Worm (Caenorhabditis elegans) whole organism, L2 larva: ENCODE data around the gene zip-8.

Experiments
- F13H6.1 ChIP-seq: sonication (generic microtip); optimal IDR thresholded peaks from 2 replicates; lab custom pipeline; 2016; ENCODE audit warnings: missing genetic modification characterization, missing compliant biosample characterization
- R02D3.7 ChIP-seq: fragments of 150-350 bp; optimal IDR thresholded peaks from 2 replicates; lab custom pipeline; 2014; ENCODE audit warnings: missing biosample characterization, missing genetic modification characterization
- Y55F3AM.14 ChIP-seq: fragments of 200-800 bp; sonication (Bioruptor generic); optimal IDR thresholded peaks from 2 replicates; lab custom pipeline; 2018; ENCODE audit warnings: mild to moderate bottlenecking, missing genetic modification characterization, missing compliant biosample characterization
- ZK546.5 ChIP-seq: sonication (generic microtip); optimal IDR thresholded peaks from 2 replicates; lab custom pipeline; 2017; ENCODE audit warnings: missing biosample characterization, missing genetic modification characterization
- alr-1 ChIP-seq: fragments of 150-350 bp; optimal IDR thresholded peaks from 2 replicates; lab custom pipeline; 2014; ENCODE audit warnings: missing biosample characterization, missing genetic modification characterization
- aly-2 ChIP-seq: fragments of 150-350 bp; optimal IDR thresholded peaks from 2 replicates; lab custom pipeline; 2014; ENCODE audit warnings: missing biosample characterization, missing genetic modification characterization
- ama-1 ChIP-seq: fragments of 150-350 bp; optimal IDR thresholded peaks from 2 replicates; lab custom pipeline; 2018; ENCODE audit warnings: inconsistent platforms
- blmp-1 ChIP-seq: sonication (generic microtip); optimal IDR thresholded peaks from 2 replicates; lab custom pipeline; 2017; ENCODE audit warnings: missing genetic modification characterization, mild to moderate bottlenecking, missing compliant biosample characterization, antibody characterized with exemption, moderate library complexity; ENCODE audit not compliant: insufficient read depth
- ceh-16 ChIP-seq: fragments of 150-350 bp; optimal IDR thresholded peaks from 2 replicates; lab custom pipeline; 2014; ENCODE audit warnings: missing biosample characterization, missing genetic modification characterization
- ceh-82 ChIP-seq: fragments of 150-350 bp; optimal IDR thresholded peaks from 2 replicates; lab custom pipeline; 2014; ENCODE audit warnings: missing biosample characterization, missing genetic modification characterization
- crh-2 ChIP-seq: sonication (generic microtip); optimal IDR thresholded peaks from 2 replicates; lab custom pipeline; 2017; ENCODE audit warnings: missing biosample characterization, missing genetic modification characterization
- dmd-4 ChIP-seq: sonication (generic microtip); optimal IDR thresholded peaks from 2 replicates; lab custom pipeline; 2017; ENCODE audit warnings: missing biosample characterization, missing genetic modification characterization
- egl-27 ChIP-seq: sonication (generic microtip); optimal IDR thresholded peaks from 3 replicates; lab custom pipeline; 2017; ENCODE audit warnings: missing biosample characterization, missing genetic modification reagents, missing genetic modification characterization
- elt-1 ChIP-seq: fragments of 150-350 bp; optimal IDR thresholded peaks from 2 replicates; lab custom pipeline; 2014; ENCODE audit warnings: missing biosample characterization, missing genetic modification characterization
- elt-3 ChIP-seq: sonication (generic microtip); optimal IDR thresholded peaks from 2 replicates; lab custom pipeline; 2017; ENCODE audit warnings: missing biosample characterization, missing genetic modification characterization
- fos-1 ChIP-seq: fragments of 150-350 bp; optimal IDR thresholded peaks from 2 replicates; lab custom pipeline; 2014; ENCODE audit warnings: missing biosample characterization, missing genetic modification characterization
- gmeb-1 ChIP-seq: fragments of 150-350 bp; optimal IDR thresholded peaks from 2 replicates; lab custom pipeline; 2014; ENCODE audit warnings: missing biosample characterization, missing genetic modification characterization
- lin-11 ChIP-seq: fragments of 150-350 bp; sonication (generic microtip); optimal IDR thresholded peaks from 2 replicates; lab custom pipeline; 2014; ENCODE audit warnings: missing biosample characterization, missing genetic modification characterization, inconsistent platforms, mixed read lengths
- lin-13 ChIP-seq: fragments of 150-350 bp; optimal IDR thresholded peaks from 2 replicates; lab custom pipeline; 2014; ENCODE audit warnings: missing biosample characterization, missing genetic modification reagents, missing genetic modification characterization
- lin-39 ChIP-seq: fragments of 150-350 bp; optimal IDR thresholded peaks from 2 replicates; lab custom pipeline; 2014; ENCODE audit warnings: missing biosample characterization, missing genetic modification reagents, missing genetic modification characterization
- lsy-2 ChIP-seq, 2 experiments: fragments of 150-350 bp in 1 of 2; sonication (generic microtip) in 1 of 2; optimal IDR thresholded peaks; 2 replicates each; lab custom pipeline; 2014 to 2017; ENCODE audit warnings: missing biosample characterization in 2 of 2, missing genetic modification characterization in 2 of 2
- mab-5 ChIP-seq: fragments of 150-350 bp; optimal IDR thresholded peaks from 2 replicates; lab custom pipeline; 2014; ENCODE audit warnings: missing biosample characterization, missing genetic modification characterization
- mbf-1 ChIP-seq: sonication (generic microtip); optimal IDR thresholded peaks from 2 replicates; lab custom pipeline; 2017; ENCODE audit warnings: missing biosample characterization, missing genetic modification characterization
- mdl-1 ChIP-seq, 2 experiments: fragments of 150-350 bp in 1 of 2; sonication (generic microtip) in 1 of 2; optimal IDR thresholded peaks; 2 replicates each; lab custom pipeline; 2017; ENCODE audit warnings: missing biosample characterization in 2 of 2, missing genetic modification characterization in 2 of 2
- nhr-11 ChIP-seq: fragments of 150-350 bp; optimal IDR thresholded peaks from 2 replicates; lab custom pipeline; 2014; ENCODE audit warnings: missing biosample characterization, missing genetic modification characterization
- nhr-129 ChIP-seq: fragments of 150-350 bp; optimal IDR thresholded peaks from 2 replicates; lab custom pipeline; 2014; ENCODE audit warnings: missing biosample characterization, missing genetic modification characterization
- nhr-21 ChIP-seq: fragments of 150-350 bp; optimal IDR thresholded peaks from 2 replicates; lab custom pipeline; 2014; ENCODE audit warnings: missing biosample characterization, missing genetic modification characterization
- nhr-23 ChIP-seq: fragments of 150-350 bp; optimal IDR thresholded peaks from 2 replicates; lab custom pipeline; 2014; ENCODE audit warnings: missing biosample characterization, missing genetic modification reagents, missing genetic modification characterization
- nhr-237 ChIP-seq: fragments of 150-350 bp; optimal IDR thresholded peaks from 2 replicates; lab custom pipeline; 2014; ENCODE audit warnings: missing biosample characterization, missing genetic modification characterization
- nhr-6 ChIP-seq: fragments of 150-350 bp; optimal IDR thresholded peaks from 2 replicates; lab custom pipeline; 2014; ENCODE audit warnings: missing biosample characterization, missing genetic modification characterization
- nhr-77 ChIP-seq: fragments of 150-350 bp; optimal IDR thresholded peaks from 2 replicates; lab custom pipeline; 2014; ENCODE audit warnings: missing biosample characterization, missing genetic modification characterization
- peb-1 ChIP-seq: fragments of 150-350 bp; optimal IDR thresholded peaks from 2 replicates; lab custom pipeline; 2014; ENCODE audit warnings: missing biosample characterization, missing genetic modification characterization
- sem-4 ChIP-seq: fragments of 150-350 bp; optimal IDR thresholded peaks from 2 replicates; lab custom pipeline; 2014; ENCODE audit warnings: missing biosample characterization, missing genetic modification reagents, missing genetic modification characterization
- skn-1 ChIP-seq: sonication (generic microtip); optimal IDR thresholded peaks from 2 replicates; lab custom pipeline; 2017; ENCODE audit warnings: missing biosample characterization, missing genetic modification characterization
- sma-3 ChIP-seq: sonication (generic microtip); optimal IDR thresholded peaks from 2 replicates; lab custom pipeline; 2016; ENCODE audit warnings: missing genetic modification reagents, missing genetic modification characterization, missing compliant biosample characterization
- unc-39 ChIP-seq: fragments of 150-350 bp; optimal IDR thresholded peaks from 2 replicates; lab custom pipeline; 2014; ENCODE audit warnings: missing biosample characterization, missing genetic modification characterization
- unc-55 ChIP-seq: fragments of 150-350 bp; sonication (generic microtip); optimal IDR thresholded peaks from 3 replicates; lab custom pipeline; 2014; ENCODE audit warnings: missing biosample characterization, missing genetic modification reagents, missing genetic modification characterization
- unc-62 ChIP-seq: fragments of 150-350 bp; optimal IDR thresholded peaks from 2 replicates; lab custom pipeline; 2014; ENCODE audit warnings: missing biosample characterization, missing genetic modification reagents, missing genetic modification characterization
- ztf-1 ChIP-seq: fragments of 200-800 bp; sonication (Bioruptor generic); conservative IDR thresholded peaks from 2 replicates; pipeline ENCODE4 v1.3.6; 2022; ENCODE audit warnings: missing genetic modification characterization, missing compliant biosample characterization
- ztf-11 ChIP-seq: sonication (generic microtip); optimal IDR thresholded peaks from 2 replicates; lab custom pipeline; 2017; ENCODE audit warnings: missing biosample characterization, missing genetic modification characterization
- ztf-4 ChIP-seq: fragments of 150-350 bp; optimal IDR thresholded peaks from 2 replicates; lab custom pipeline; 2014; ENCODE audit warnings: missing biosample characterization, missing genetic modification characterization

The zip-8 gene

ce11 chrIII:6453665-6454064 lies 25.1 kb upstream of the zip-8 start (continued):
- TF ChIP-seq elt-1 (tag; lab: Kevin White, UChicago) (no peak), Y55F3AM.14 (GFP tag; lab: Kevin White, UChicago) (peak; percentile 37), fos-1 (peak; percentile 86)

- TF ChIP-seq elt-3 (tag; lab: Kevin White, UChicago), result no peak
Observed at ce11 chrIII:6454183-6454582, 24.6 kb upstream of the zip-8 start, which contains the start of gene jhdm-1. Gene jhdm-1, plus strand, starts transcription at chrIII:6454483.

DNA sequence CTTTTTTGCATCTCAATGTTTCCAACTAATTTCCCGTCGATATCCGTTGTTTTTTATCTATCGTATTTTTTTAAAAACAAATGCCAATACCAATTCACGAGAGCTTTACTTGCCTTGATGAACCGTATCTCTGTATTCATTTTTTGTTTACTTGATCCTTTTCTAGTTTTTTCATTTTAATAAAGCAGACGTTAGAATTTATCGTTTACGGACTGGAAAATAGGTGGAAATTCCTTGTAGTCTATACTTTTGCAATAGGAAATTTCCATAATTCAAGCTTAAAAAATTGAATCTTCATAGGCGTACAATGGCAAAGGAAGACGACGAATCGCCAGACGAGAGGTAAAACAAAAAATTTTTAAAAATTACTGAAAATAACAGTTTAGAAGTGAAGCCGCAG lies 18.9 kb upstream of the zip-8 start, which contains the start of gene algn-1:
Gene algn-1, plus strand, starts transcription at position 301 of the 400 bp plus-strand sequence.
- no peak for TF ChIP-seq gmeb-1 (tag; lab: Kevin White, UChicago)
- TF ChIP-seq R02D3.7 (tag; lab: Kevin White, UChicago), result no peak
- no peak for TF ChIP-seq ZK546.5
- TF ChIP-seq skn-1, result no peak

ce11 chrIII:6462610-6463009 lies 16.1 kb upstream of the zip-8 start, which contains the start of gene T26A5.8:
Gene T26A5.8, minus strand, starts transcription at chrIII:6462856.
- TF ChIP-seq lin-13 (peak; percentile 15), nhr-6 (peak; percentile 19), ceh-16 (tag; lab: Kevin White, UChicago) (no peak), alr-1 (tag; lab: Kevin White, UChicago) (no peak), unc-55 (GFP tag; lab: Kevin White, UChicago) (no peak), ztf-11 (tag; lab: Kevin White, UChicago) (no peak), nhr-129 (tag; lab: Kevin White, UChicago) (peak; percentile 25), sma-3 (GFP tag; lab: Kevin White, UChicago) (peak; percentile 45), F13H6.1 (tag; lab: Kevin White, UChicago) (no peak), blmp-1 (tag; lab: Kevin White, UChicago) (no peak), ztf-4 (tag; lab: Kevin White, UChicago) (peak; percentile 29), crh-2 (tag; lab: Kevin White, UChicago) (peak; percentile 10), ama-1 (peak; percentile 56), mbf-1 (tag; lab: Kevin White, UChicago) (no peak), lsy-2 (tag; optimal IDR thresholded peaks at IDR 0.05; lab: Kevin White, UChicago) (peak in 1 of 2 experiments; percentile 58)

- TF ChIP-seq sma-3 (GFP tag; lab: Kevin White, UChicago), result no peak
Observed at ce11 chrIII:6463679-6464078, 15.1 kb upstream of the zip-8 start, which contains the start of gene dlc-1. Gene dlc-1, minus strand, starts transcription at chrIII:6463779.

ce11 chrIII:6464113-6464571 lies 14.6 kb upstream of the zip-8 start:
- peak; percentile 67 for TF ChIP-seq lin-11 (tag; lab: Kevin White, UChicago)
- no peak for TF ChIP-seq nhr-11
- TF ChIP-seq alr-1 (tag; lab: Kevin White, UChicago), result no peak
- peak; percentile 85 for TF ChIP-seq unc-55 (GFP tag; lab: Kevin White, UChicago)
- TF ChIP-seq ceh-16 (tag; lab: Kevin White, UChicago), result peak; percentile 62
- peak; percentile 68 for TF ChIP-seq sem-4 (tag; lab: Kevin White, UChicago)
- TF ChIP-seq lsy-2 (tag; optimal IDR thresholded peaks at IDR 0.05; lab: Kevin White, UChicago), result peak; percentile 75 to 83
- peak; percentile 85 for TF ChIP-seq ama-1
- no peak for TF ChIP-seq R02D3.7 (tag; lab: Kevin White, UChicago)
- peak; percentile 91 for TF ChIP-seq sma-3 (GFP tag; lab: Kevin White, UChicago)
- TF ChIP-seq lin-39 (tag; lab: Kevin White, UChicago), result no peak
- TF ChIP-seq peb-1 (tag; lab: Kevin White, UChicago), result peak; percentile 1
- no peak for TF ChIP-seq unc-39 (tag; lab: Kevin White, UChicago)
- peak; percentile 65 for TF ChIP-seq blmp-1 (tag; lab: Kevin White, UChicago)
- TF ChIP-seq skn-1, result no peak
- peak; percentile 66 for TF ChIP-seq lin-13
- TF ChIP-seq nhr-21 (tag; lab: Kevin White, UChicago), result peak; percentile 86
- TF ChIP-seq mbf-1 (tag; lab: Kevin White, UChicago), result no peak
- no peak for TF ChIP-seq unc-62 (GFP tag; lab: Kevin White, UChicago)
- TF ChIP-seq ceh-82 (tag; lab: Kevin White, UChicago), result peak; percentile 66
- peak; percentile 98 for TF ChIP-seq fos-1
- TF ChIP-seq dmd-4, result no peak
- no peak for TF ChIP-seq aly-2 (tag; lab: Kevin White, UChicago)
- TF ChIP-seq crh-2 (tag; lab: Kevin White, UChicago), result peak; percentile 88
- no peak for TF ChIP-seq nhr-77 (tag; lab: Kevin White, UChicago)
- TF ChIP-seq egl-27 (tag; lab: Kevin White, UChicago), result no peak
- peak; percentile 79 for TF ChIP-seq mab-5 (tag; lab: Kevin White, UChicago)
- TF ChIP-seq gmeb-1 (tag; lab: Kevin White, UChicago), result peak; percentile 85
- peak; percentile 85 to 92 for TF ChIP-seq mdl-1 (tag; optimal IDR thresholded peaks at IDR 0.05; lab: Kevin White, UChicago)
- TF ChIP-seq ztf-1 (GFP tag; lab: Robert Waterston, UW), result no peak
- peak; percentile 94 for TF ChIP-seq F13H6.1 (tag; lab: Kevin White, UChicago)
- TF ChIP-seq ZK546.5, result no peak
- no peak for TF ChIP-seq elt-1 (tag; lab: Kevin White, UChicago)
- TF ChIP-seq nhr-237, result no peak
- peak; percentile 43 for TF ChIP-seq ztf-4 (tag; lab: Kevin White, UChicago)
- no peak for TF ChIP-seq nhr-23
